Fruit fly (Drosophila melanogaster) whole organism, prepupa: Measurements from ENCODE around the gene Sema1a.
A peak's percentile ranks its signal among the peaks of the same experiment; 100 is the strongest.

Experiments used
- CG11762 ChIP-seq: fragments of 200-800 bp; sonication (Bioruptor generic); optimal IDR thresholded peaks from 3 replicates; lab custom pipeline; 2016; ENCODE audit warnings: missing biosample characterization, missing genetic modification characterization; ENCODE audit not compliant: insufficient read depth
- CG15336 ChIP-seq: fragments of 200-800 bp; sonication (Bioruptor generic); IDR thresholded peaks from 2 replicates; pipeline ENCODE4 v1.3.6; 2022; ENCODE audit warnings: missing biosample characterization, missing genetic modification characterization
- CG1621 ChIP-seq: fragments of 200-800 bp; sonication (Bioruptor generic); optimal IDR thresholded peaks from 3 replicates; lab custom pipeline; 2018; ENCODE audit warnings: missing biosample characterization, mild to moderate bottlenecking, missing genetic modification characterization
- CG16779 ChIP-seq: fragments of 200-800 bp; sonication (Bioruptor generic); optimal IDR thresholded peaks from 3 replicates; lab custom pipeline; 2017; ENCODE audit warnings: missing biosample characterization, mild to moderate bottlenecking, missing genetic modification characterization
- CG32006 ChIP-seq: fragments of 200-800 bp; sonication (Bioruptor generic); optimal IDR thresholded peaks from 3 replicates; lab custom pipeline; 2017; ENCODE audit warnings: missing biosample characterization, mild to moderate bottlenecking, missing genetic modification characterization
- CG34406 ChIP-seq: fragments of 200-800 bp; sonication (Bioruptor generic); optimal IDR thresholded peaks from 3 replicates; lab custom pipeline; 2016; ENCODE audit warnings: missing biosample characterization, missing genetic modification characterization
- CG4318 ChIP-seq: fragments of 200-800 bp; sonication (Bioruptor generic); optimal IDR thresholded peaks from 3 replicates; lab custom pipeline; 2017; ENCODE audit warnings: missing biosample characterization, mild to moderate bottlenecking, missing genetic modification characterization
- Hr39 ChIP-seq: fragments of 200-800 bp; sonication (Bioruptor generic); optimal IDR thresholded peaks from 2 replicates; lab custom pipeline; 2016; ENCODE audit warnings: missing biosample characterization, missing genetic modification characterization
- Hr4 ChIP-seq: fragments of 200-800 bp; sonication (Bioruptor generic); optimal IDR thresholded peaks from 3 replicates; lab custom pipeline; 2016; ENCODE audit warnings: missing biosample characterization, missing genetic modification characterization
- Met ChIP-seq: fragments of 200-800 bp; sonication (Bioruptor generic); optimal IDR thresholded peaks from 3 replicates; lab custom pipeline; 2016; ENCODE audit warnings: missing biosample characterization, missing genetic modification characterization
- Sox14 ChIP-seq: fragments of 200-800 bp; sonication (Bioruptor generic); optimal IDR thresholded peaks from 3 replicates; lab custom pipeline; 2016; ENCODE audit warnings: missing biosample characterization, missing genetic modification characterization
- Sox15 ChIP-seq: fragments of 200-800 bp; sonication (Bioruptor generic); optimal IDR thresholded peaks from 3 replicates; lab custom pipeline; 2016; ENCODE audit warnings: missing biosample characterization, missing genetic modification characterization
- acj6 ChIP-seq: fragments of 200-800 bp; sonication (Bioruptor generic); optimal IDR thresholded peaks from 3 replicates; lab custom pipeline; 2016; ENCODE audit warnings: missing biosample characterization, missing genetic modification characterization
- fkh ChIP-seq: fragments of 200-800 bp; sonication (Bioruptor generic); optimal IDR thresholded peaks from 3 replicates; lab custom pipeline; 2017; ENCODE audit warnings: missing biosample characterization, mild to moderate bottlenecking, missing genetic modification characterization, moderate library complexity
- net ChIP-seq: fragments of 200-800 bp; sonication (Bioruptor generic); optimal IDR thresholded peaks from 3 replicates; lab custom pipeline; 2016; ENCODE audit warnings: missing biosample characterization, missing genetic modification characterization
- spab ChIP-seq: fragments of 200-800 bp; sonication (Bioruptor generic); optimal IDR thresholded peaks from 2 replicates; lab custom pipeline; 2017; ENCODE audit warnings: missing biosample characterization, mild to moderate bottlenecking, missing genetic modification characterization, missing genetic modification reagents
- vri ChIP-seq: fragments of 200-800 bp; sonication (Bioruptor generic); optimal IDR thresholded peaks from 3 replicates; lab custom pipeline; 2016; ENCODE audit warnings: missing biosample characterization, mild to moderate bottlenecking, missing genetic modification characterization

Gene Sema1a

dm6 chr2L:8717618-8718336 is 175.8 kb downstream of the Sema1a start (continued):
- TF ChIP-seq spab (GFP tag; lab: Kevin White, UChicago) (peak; percentile 87), Hr39 (peak; percentile 80), CG1621 (tag; lab: Kevin White, UChicago) (peak; percentile 71), CG16779 (tag; lab: Kevin White, UChicago) (peak; percentile 83), Sox15 (GFP tag; lab: Kevin White, UChicago) (peak; percentile 81), Hr4 (GFP tag; lab: Kevin White, UChicago) (peak; percentile 93), CG11762 (GFP tag; lab: Kevin White, UChicago) (peak; percentile 83), Sox14 (GFP tag; lab: Kevin White, UChicago) (peak; percentile 75), acj6 (GFP tag; lab: Kevin White, UChicago) (peak; percentile 92)

DNA sequence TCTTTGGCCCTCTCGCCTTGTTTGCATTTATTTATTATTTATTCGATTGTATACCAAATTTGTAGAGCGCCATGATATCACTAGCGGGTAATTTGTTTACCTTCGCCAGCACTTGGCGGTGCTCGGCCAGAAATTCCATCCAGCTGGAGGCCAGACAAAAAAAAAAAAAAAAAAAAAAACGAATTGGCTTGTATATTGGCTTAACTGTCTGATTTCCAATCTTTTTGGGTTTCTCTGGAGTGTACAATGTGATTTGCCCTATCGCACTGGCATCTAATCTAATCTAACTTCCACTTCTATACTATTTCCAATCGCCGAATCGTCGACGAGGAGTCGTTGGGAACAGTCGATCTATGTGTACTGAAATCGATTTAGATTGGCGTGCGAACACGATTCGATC is 177.8 kb downstream of the Sema1a start:
- TF ChIP-seq CG16779 (tag; lab: Kevin White, UChicago) (no peak), Met (GFP tag; lab: Kevin White, UChicago) (no peak), CG4318 (GFP tag; lab: Kevin White, UChicago) (no peak), CG32006 (GFP tag; lab: Kevin White, UChicago) (no peak), CG15336 (no peak), fkh (peak; percentile 87), net (GFP tag; lab: Kevin White, UChicago) (no peak)

DNA sequence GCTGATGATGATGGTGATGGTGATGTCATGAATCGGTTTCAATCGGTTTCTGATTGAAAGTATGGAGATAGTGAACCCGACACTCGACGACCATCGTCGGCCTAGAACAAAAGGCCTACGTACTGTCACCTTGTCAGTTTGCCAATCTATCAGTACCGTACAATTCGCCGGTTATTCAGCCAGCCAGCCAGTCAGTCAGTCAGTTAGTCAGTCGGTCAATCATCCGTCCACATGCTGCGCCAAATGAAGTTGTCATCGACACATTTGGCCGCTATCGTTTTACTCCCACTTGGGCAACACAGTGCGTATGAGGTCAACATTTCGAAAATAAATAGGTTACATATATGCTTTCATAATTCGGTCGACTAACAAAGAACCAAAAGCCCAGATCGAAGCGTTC is 179.1 kb downstream of the Sema1a start:
- peak; percentile 19 for TF ChIP-seq vri (GFP tag; lab: Kevin White, UChicago)
- no peak for TF ChIP-seq CG34406 (GFP tag; lab: Kevin White, UChicago)
